Worm (Caenorhabditis elegans): ENCODE data around the gene srbc-37.
"Not testable (repeated sequence)": the region's sequence is repeated elsewhere in the genome, so short reads cannot be mapped to it uniquely, and the experiment has no call there.

Gene srbc-37

ce11 chrV:699489-700129 lies 2.8 kb upstream of the srbc-37 start, which contains the start of the genes ugt-29 and srx-5:
TSS of gene ugt-29 (minus strand) at chrV:699589.
TSS of gene srx-5 (plus strand) at chrV:700079.
- TF ChIP-seq C06A6.2 (GFP tag; conservative IDR thresholded peaks at IDR 0.05), result no peak
- TF ChIP-seq F22D6.2 (tag; optimal IDR thresholded peaks at IDR 0.05), result no peak
- peak; percentile 39 for TF ChIP-seq nhr-80 (tag; optimal IDR thresholded peaks at IDR 0.05)
- no peak for TF ChIP-seq B0261.1 (tag; optimal IDR thresholded peaks at IDR 0.05)
- TF ChIP-seq lir-1 (GFP tag; conservative IDR thresholded peaks at IDR 0.05), result no peak

- TF ChIP-seq D2030.7 (GFP tag; IDR thresholded peaks at IDR 0.05) (peak; percentile 26; the same call in 1 of the 2 replicates), aptf-3 (GFP tag; IDR thresholded peaks at IDR 0.05) (0 out of 2 replicates have a peak, but pooled peaks have one; percentile 31), B0261.1 (tag; optimal IDR thresholded peaks at IDR 0.05) (peak; percentile 54), rpc-1 (tag; optimal IDR thresholded peaks at IDR 0.05) (peak; percentile 50), ztf-25 (GFP tag; IDR thresholded peaks at IDR 0.05) (peak; percentile 67; the same call in 1 of the 2 replicates), lin-26 (GFP tag; IDR thresholded peaks at IDR 0.05) (peak; percentile 87), tbp1 (GFP tag; optimal IDR thresholded peaks at IDR 0.05) (peak; percentile 82)
- not testable (repeated sequence) for TF ChIP-seq rpc-1 (optimal IDR thresholded peaks at IDR 0.05)
These were observed 4.1 kb downstream of the srbc-37 start for ce11 chrV:706449-706848.

ce11 chrV:706918-707317 lies 4.6 kb downstream of the srbc-37 start, which contains the start of gene srbc-38:
TSS of gene srbc-38 (plus strand) at chrV:707218.
- TF ChIP-seq attf-5 (GFP tag; optimal IDR thresholded peaks at IDR 0.05) (no peak), F23B12.7 (tag; optimal IDR thresholded peaks at IDR 0.05; ENCODE audit: insufficient read depth) (no peak), dpl-1 (GFP tag; optimal IDR thresholded peaks at IDR 0.05) (no peak), nhr-80 (tag; optimal IDR thresholded peaks at IDR 0.05) (no peak), lin-40 (tag; optimal IDR thresholded peaks at IDR 0.05) (no peak), lin-26 (GFP tag; IDR thresholded peaks at IDR 0.05) (no peak), F52B5.7 (tag; optimal IDR thresholded peaks at IDR 0.05) (no peak), F10E7.11 (tag; optimal IDR thresholded peaks at IDR 0.05) (no peak), snpc-1.1 (tag; optimal IDR thresholded peaks at IDR 0.05; ENCODE audit: insufficient read depth) (no peak), ccch-3 (GFP tag; optimal IDR thresholded peaks at IDR 0.05) (no peak), sptf-2 (GFP tag; optimal IDR thresholded peaks at IDR 0.05) (no peak)

ce11 chrV:708808-709207 lies 6.4 kb downstream of the srbc-37 start, which contains the start of gene srbc-39:
TSS of gene srbc-39 (plus strand) at chrV:709108.
- TF ChIP-seq dpl-1 (GFP tag; optimal IDR thresholded peaks at IDR 0.05) (no peak), F57A8.1 (GFP tag; optimal IDR thresholded peaks at IDR 0.05) (no peak), Y79H2A.3 (GFP tag; conservative IDR thresholded peaks at IDR 0.05) (no peak), pbrm-1 (GFP tag; IDR thresholded peaks at IDR 0.05) (no peak)

- no peak for TF ChIP-seq ztf-26 (tag; optimal IDR thresholded peaks at IDR 0.05)
These were observed 10.5 kb downstream of the srbc-37 start, which contains the start of gene cyp-33C11 for ce11 chrV:712882-713281. TSS of gene cyp-33C11 (minus strand) at chrV:712982.

ce11 chrV:719731-720130 lies 17.4 kb downstream of the srbc-37 start, which contains the start of gene srbc-40:
TSS of gene srbc-40 (minus strand) at chrV:719831.
- TF ChIP-seq nfyb-1 (GFP tag; IDR thresholded peaks at IDR 0.05) (no peak), pbrm-1 (GFP tag; IDR thresholded peaks at IDR 0.05) (no peak), rpc-1 (optimal IDR thresholded peaks at IDR 0.05) (no peak), rpc-1 (tag; optimal IDR thresholded peaks at IDR 0.05) (no peak), ekl-4 (GFP tag; IDR thresholded peaks at IDR 0.05) (no peak), F39B2.1 (GFP tag; IDR thresholded peaks at IDR 0.05) (no peak), zim-3 (tag; optimal IDR thresholded peaks at IDR 0.05) (no peak), lin-40 (tag; optimal IDR thresholded peaks at IDR 0.05) (no peak)
